Worm (Caenorhabditis elegans): ENCODE data around the gene F43C1.7.

- TF ChIP-seq nhr-237 (tag; optimal IDR thresholded peaks at IDR 0.05) (no peak), zip-8 (tag; optimal IDR thresholded peaks at IDR 0.05) (no peak), unc-39 (tag; optimal IDR thresholded peaks at IDR 0.05) (no peak), lsy-2 (tag; optimal IDR thresholded peaks at IDR 0.05) (no peak), pha-4 (tag; optimal IDR thresholded peaks at IDR 0.05) (no peak), nhr-28 (tag; optimal IDR thresholded peaks at IDR 0.05) (no peak), nhr-76 (tag; optimal IDR thresholded peaks at IDR 0.05) (no peak), unc-62 (GFP tag; optimal IDR thresholded peaks at IDR 0.05) (no peak), ham-2 (GFP tag; optimal IDR thresholded peaks at IDR 0.05) (no peak), unc-120 (tag; optimal IDR thresholded peaks at IDR 0.05; ENCODE audit: poor library complexity, severe bottlenecking) (no peak)
Observed at ce11 chrIII:4195306-4196008, 46.9 kb downstream of the F43C1.7 start.
